Fruit fly (Drosophila melanogaster): ENCODE results near the gene CG8032.

- TF ChIP-seq bab1 (GFP tag; optimal IDR thresholded peaks at IDR 0.05), result no peak
- TF ChIP-seq CG1620 (GFP tag; optimal IDR thresholded peaks at IDR 0.05), result no peak
- TF ChIP-seq CG7045 (GFP tag; optimal IDR thresholded peaks at IDR 0.05), result no peak
- no peak for TF ChIP-seq kay (GFP tag; ENCODE audit: borderline replicate concordance)
- no peak for TF ChIP-seq Clk (GFP tag; optimal IDR thresholded peaks at IDR 0.05)
- TF ChIP-seq pad (GFP tag; optimal IDR thresholded peaks at IDR 0.05), result no peak
- TF ChIP-seq tj (GFP tag; optimal IDR thresholded peaks at IDR 0.05), result no peak
- no peak for TF ChIP-seq CG5204 (GFP tag; optimal IDR thresholded peaks at IDR 0.05)
- TF ChIP-seq CG11617 (GFP tag; optimal IDR thresholded peaks at IDR 0.05), result no peak
Measured at dm6 chr3R:8707166-8707565, 43.3 kb downstream of the CG8032 start.
